Fruit fly (Drosophila melanogaster): ENCODE data around the gene f.

The f gene

DNA sequence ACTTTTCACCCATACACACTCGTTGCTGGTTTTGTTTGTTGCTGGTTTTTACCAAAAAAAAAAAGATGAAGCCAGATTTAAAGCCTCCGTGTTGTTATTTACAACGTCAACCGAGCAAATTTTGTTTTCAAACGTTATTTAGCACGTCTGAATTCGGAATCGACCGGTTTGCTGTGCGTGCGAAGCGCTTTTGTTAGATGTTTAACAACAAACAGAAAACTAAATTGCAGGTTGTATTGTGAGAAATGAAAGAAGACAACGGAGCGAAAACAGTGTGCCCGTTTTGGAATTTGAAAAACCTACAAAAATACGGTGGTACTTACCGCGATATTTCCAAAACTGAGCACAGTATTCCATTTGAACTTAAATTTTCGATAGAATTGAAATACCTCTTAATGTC is 69.0 kb downstream of the f start, which contains the start of gene Fim (continued):
- TF ChIP-seq CG31224 (GFP tag; IDR thresholded peaks at IDR 0.05), result no peak
- no peak for TF ChIP-seq CG2678 (tag; optimal IDR thresholded peaks at IDR 0.05)
- TF ChIP-seq CG12155 (GFP tag; optimal IDR thresholded peaks at IDR 0.05), result no peak
- TF ChIP-seq HLH4C (GFP tag; IDR thresholded peaks at IDR 0.05; ENCODE audit: partially characterized antibody), result no peak
- no peak for TF ChIP-seq Nf-YA (GFP tag; IDR thresholded peaks at IDR 0.05)
- TF ChIP-seq CG1602 (GFP tag; optimal IDR thresholded peaks at IDR 0.05), result no peak
- no peak for TF ChIP-seq B-H1 (GFP tag; IDR thresholded peaks at IDR 0.05)
- TF ChIP-seq CG18476 (GFP tag; optimal IDR thresholded peaks at IDR 0.05), result no peak
- no peak for TF ChIP-seq gcm2 (GFP tag; optimal IDR thresholded peaks at IDR 0.05)
- TF ChIP-seq Drgx (GFP tag; IDR thresholded peaks at IDR 0.05), result no peak
- no peak for TF ChIP-seq CG1024 (GFP tag; IDR thresholded peaks at IDR 0.05)
- TF ChIP-seq zfh1 (GFP tag; IDR thresholded peaks at IDR 0.05), result 0 out of 3 replicates have a peak, but pooled peaks have one; percentile 9
- peak; percentile 9 for TF ChIP-seq pzg (GFP tag; optimal IDR thresholded peaks at IDR 0.05)
- peak; percentile 27; the same call in 1 of the 2 replicates for TF ChIP-seq chm (GFP tag; IDR thresholded peaks at IDR 0.05)
- no peak for TF ChIP-seq Spps (tag; optimal IDR thresholded peaks at IDR 0.05)
- no peak for TF ChIP-seq pb (GFP tag; optimal IDR thresholded peaks at IDR 0.05)
- TF ChIP-seq CG34224 (GFP tag; IDR thresholded peaks at IDR 0.05; ENCODE audit: partially characterized antibody), result no peak
- TF ChIP-seq CG7271 (tag; optimal IDR thresholded peaks at IDR 0.05), result no peak

DNA sequence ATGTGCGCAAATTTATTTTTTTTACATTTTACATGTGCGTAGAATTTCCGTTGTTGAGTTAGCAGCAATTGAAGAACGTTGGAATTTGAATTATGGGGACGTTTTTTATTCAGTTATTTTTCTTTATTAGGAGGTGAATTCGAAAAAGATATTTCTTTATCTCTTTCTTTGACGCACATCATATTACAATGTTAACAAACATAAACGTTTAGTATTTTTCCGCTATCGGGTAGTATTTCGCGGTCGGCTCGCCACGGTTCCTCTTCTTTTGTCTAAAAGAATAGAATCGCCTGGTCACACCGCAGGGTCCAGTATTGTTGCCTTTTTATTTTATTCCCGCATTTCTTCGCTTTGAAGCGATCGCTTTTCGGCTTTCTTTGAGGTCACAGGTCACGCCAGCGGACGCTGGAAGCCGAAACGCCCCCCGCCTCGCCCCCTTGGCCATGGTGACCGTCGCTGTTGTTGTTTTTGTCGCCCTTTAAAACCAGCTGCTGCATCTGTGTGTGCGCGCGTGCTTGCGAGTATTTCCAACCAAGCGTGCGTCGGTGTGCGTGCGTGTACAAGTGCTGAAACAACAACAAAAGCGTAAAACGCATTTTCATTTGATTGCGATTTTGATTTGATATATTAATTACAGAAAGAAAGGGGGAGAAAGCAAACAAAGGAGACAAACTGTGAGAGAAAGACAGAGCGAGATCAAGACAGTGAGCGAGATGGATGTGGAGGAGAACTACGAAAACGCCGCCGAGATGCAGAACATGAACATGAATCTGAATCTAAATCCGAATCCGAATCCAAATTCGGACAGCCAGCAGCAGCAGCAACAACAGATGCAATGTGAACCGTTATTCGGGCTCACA is 69.7 kb downstream of the f start:
- TF ChIP-seq CG4360 (GFP tag; IDR thresholded peaks at IDR 0.05), result peak; percentile 82
- TF ChIP-seq ase (GFP tag; IDR thresholded peaks at IDR 0.05), result no peak
- TF ChIP-seq CG12071 (GFP tag; optimal IDR thresholded peaks at IDR 0.05), result no peak
- TF ChIP-seq Aef1 (GFP tag; IDR thresholded peaks at IDR 0.05), result peak; percentile 36; the same call in 1 of the 3 replicates
- TF ChIP-seq Gug (GFP tag; IDR thresholded peaks at IDR 0.05), result no peak
- peak; percentile 65 for TF ChIP-seq ac (GFP tag; optimal IDR thresholded peaks at IDR 0.05)
- TF ChIP-seq lov (optimal IDR thresholded peaks at IDR 0.05), result no peak
- no peak for TF ChIP-seq lov (GFP tag; IDR thresholded peaks at IDR 0.05)
- no peak for TF ChIP-seq Meics (GFP tag; optimal IDR thresholded peaks at IDR 0.05)
- no peak for TF ChIP-seq CG18262 (tag; optimal IDR thresholded peaks at IDR 0.05)
- TF ChIP-seq twi (tag; optimal IDR thresholded peaks at IDR 0.05), result peak; percentile 27
- TF ChIP-seq sens (GFP tag), result peak; percentile 59
- TF ChIP-seq CG34376 (GFP tag; optimal IDR thresholded peaks at IDR 0.05), result peak; percentile 1
- no peak for TF ChIP-seq CG15514 (GFP tag; optimal IDR thresholded peaks at IDR 0.05)
- no peak for TF ChIP-seq ro (GFP tag; IDR thresholded peaks at IDR 0.05)
- no peak for TF ChIP-seq danr (GFP tag; IDR thresholded peaks at IDR 0.05)
- no peak for TF ChIP-seq CG17568 (GFP tag; optimal IDR thresholded peaks at IDR 0.05)
- no peak for TF ChIP-seq stc (GFP tag; IDR thresholded peaks at IDR 0.05)
- TF ChIP-seq CG7271 (tag; optimal IDR thresholded peaks at IDR 0.05), result no peak
- no peak for TF ChIP-seq CG10565 (GFP tag; optimal IDR thresholded peaks at IDR 0.05)
- TF ChIP-seq gfzf (GFP tag; optimal IDR thresholded peaks at IDR 0.05), result peak; percentile 84
- no peak for TF ChIP-seq CG13424 (tag; optimal IDR thresholded peaks at IDR 0.05)
- peak in 1 of 2 experiments; percentile 100 for TF ChIP-seq Hr78 (GFP tag; optimal IDR thresholded peaks at IDR 0.05)
- peak; percentile 14 for TF ChIP-seq CG14710 (tag; optimal IDR thresholded peaks at IDR 0.05)
- no peak for TF ChIP-seq Hr3 (GFP tag; optimal IDR thresholded peaks at IDR 0.05)
- TF ChIP-seq CG3726 (GFP tag; IDR thresholded peaks at IDR 0.05), result no peak
- peak; percentile 1 for TF ChIP-seq CTCF (GFP tag; optimal IDR thresholded peaks at IDR 0.05)
- no peak for TF ChIP-seq CG8281 (tag; optimal IDR thresholded peaks at IDR 0.05)
- no peak for TF ChIP-seq h (optimal IDR thresholded peaks at IDR 0.05)
- TF ChIP-seq hkb (optimal IDR thresholded peaks at IDR 0.05), result no peak
- TF ChIP-seq hkb (GFP tag; IDR thresholded peaks at IDR 0.05), result 0 out of 2 replicates have a peak, but pooled peaks have one; percentile 28
- TF ChIP-seq sqz (GFP tag; optimal IDR thresholded peaks at IDR 0.05), result no peak
- no peak for TF ChIP-seq unc-4 (GFP tag; IDR thresholded peaks at IDR 0.05; ENCODE audit: partially characterized antibody)
- TF ChIP-seq CG15479 (GFP tag; optimal IDR thresholded peaks at IDR 0.05), result peak; percentile 22

All from whole organism, embryonic.